Worm (Caenorhabditis elegans): ENCODE measurements around the gene F26G1.1.

- no peak for TF ChIP-seq lsy-2 (tag; optimal IDR thresholded peaks at IDR 0.05)
- no peak for TF ChIP-seq unc-62 (GFP tag; optimal IDR thresholded peaks at IDR 0.05)
- TF ChIP-seq unc-39 (tag; optimal IDR thresholded peaks at IDR 0.05), result no peak
- TF ChIP-seq ztf-11 (tag; optimal IDR thresholded peaks at IDR 0.05), result no peak
- no peak for TF ChIP-seq snpc-4 (tag; optimal IDR thresholded peaks at IDR 0.05)
- TF ChIP-seq tbx-8 (GFP tag; optimal IDR thresholded peaks at IDR 0.05), result no peak
- TF ChIP-seq ceh-39 (tag; optimal IDR thresholded peaks at IDR 0.05), result no peak
Measured at ce11 chrII:4821739-4822138, 30.3 kb downstream of the F26G1.1 start, which contains the start of gene lact-5.
